Fruit fly (Drosophila melanogaster) Kc167 (cell line): Measurements from ENCODE around the gene PGRP-SA.

Experiments
- Myc ChIP-seq: fragments of >200 bp; optimal IDR thresholded peaks from 2 replicates; lab custom pipeline; 2017; ENCODE audit warnings: missing external identifiers
- Sin3A ChIP-seq: fragments of >200 bp; optimal IDR thresholded peaks from 2 replicates; lab custom pipeline; 2018; ENCODE audit warnings: missing external identifiers
- h ChIP-seq: fragments of >200 bp; optimal IDR thresholded peaks from 3 replicates; lab custom pipeline; 2018; ENCODE audit warnings: missing external identifiers
- insv ChIP-seq: fragments of >200 bp; optimal IDR thresholded peaks from 3 replicates; lab custom pipeline; 2018; ENCODE audit warnings: missing external identifiers
- psq ChIP-seq: fragments of >200 bp; optimal IDR thresholded peaks from 2 replicates; lab custom pipeline; 2017; ENCODE audit warnings: missing external identifiers
- ttk ChIP-seq: sonication (Bioruptor generic); optimal IDR thresholded peaks from 2 replicates; lab custom pipeline; 2017; ENCODE audit warnings: missing external identifiers

Gene PGRP-SA

dm6 chrX:11604094-11604493 lies 42.7 kb downstream of the PGRP-SA start, which contains the start of gene CG2533:
CG2533 (minus strand) TSS chrX:11604194.
- TF ChIP-seq ttk (lab: Kevin White, UChicago) (no peak), Myc (no peak), insv (no peak), psq (no peak), Sin3A (lab: Kevin White, UChicago) (no peak), h (lab: Kevin White, UChicago) (no peak)

dm6 chrX:11611056-11611644 lies 49.7 kb downstream of the PGRP-SA start:
- TF ChIP-seq ttk (lab: Kevin White, UChicago) (no peak), Sin3A (lab: Kevin White, UChicago) (no peak), h (lab: Kevin White, UChicago) (no peak), insv (no peak), Myc (no peak), psq (no peak)

DNA sequence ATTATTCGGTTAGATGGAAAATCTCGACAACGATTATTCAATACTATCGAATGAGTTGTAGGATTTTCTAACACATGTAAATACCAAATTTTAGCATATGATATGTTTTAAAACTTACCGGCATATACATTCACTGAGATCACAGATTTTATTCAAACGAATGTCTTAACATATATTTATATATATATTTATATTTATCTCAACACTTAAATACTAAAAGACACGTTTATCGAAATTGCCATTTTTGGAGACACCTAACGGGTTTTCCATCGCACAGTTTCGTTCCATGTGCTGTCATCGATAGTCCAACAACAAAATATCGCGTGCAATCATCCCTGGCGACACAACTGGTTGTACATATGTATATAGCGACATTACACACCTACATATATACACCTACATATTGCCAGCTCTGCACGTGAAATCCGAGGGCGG lies 50.2 kb downstream of the PGRP-SA start, which contains the start of the genes CG2247 and CG1703:
CG2247 (minus strand) TSS at position 8 of the 435 bp plus-strand sequence.
CG1703 (plus strand) TSS at position 283 of the 435 bp plus-strand sequence.
- no peak for TF ChIP-seq insv
- no peak for TF ChIP-seq psq
- TF ChIP-seq h (lab: Kevin White, UChicago) = no peak
- no peak for TF ChIP-seq Myc
- no peak for TF ChIP-seq Sin3A (lab: Kevin White, UChicago)
- no peak for TF ChIP-seq ttk (lab: Kevin White, UChicago)
